Worm (Caenorhabditis elegans): ENCODE measurements around the gene ndua-8.

The ndua-8 gene

DNA sequence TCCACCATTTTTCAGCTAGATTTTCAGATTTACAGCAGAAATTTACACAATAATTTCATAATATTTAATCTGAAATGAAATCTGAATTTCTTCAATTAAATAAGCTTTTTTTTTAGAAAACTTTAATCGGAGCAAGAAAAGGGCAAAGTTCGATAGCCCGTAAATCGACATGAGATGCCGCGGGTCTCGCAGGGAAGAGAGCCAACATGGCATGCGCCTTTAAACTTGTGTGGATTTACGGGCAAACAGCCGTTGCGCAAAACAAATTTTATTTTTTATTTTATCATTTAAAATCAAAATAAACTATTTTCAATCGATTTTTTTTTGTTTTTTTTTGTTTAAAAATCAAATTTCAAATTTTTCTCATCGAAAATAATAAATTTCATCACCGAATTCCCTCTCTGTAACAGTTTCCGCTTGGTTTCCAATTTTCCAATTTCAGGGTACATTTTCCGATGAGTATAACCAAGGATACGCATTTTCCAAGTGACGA is at the start of gene ndua-8, which contains the start of the genes Y54F10AM.15 and rbc-2:
ndua-8 (plus strand) TSS at position 443 of the 493 bp plus-strand sequence.
Y54F10AM.15 (minus strand) TSS at position 59 of the 493 bp plus-strand sequence.
rbc-2 (minus strand) TSS at position 69 of the 493 bp plus-strand sequence.
- TF ChIP-seq M03D4.4 (tag; optimal IDR thresholded peaks at IDR 0.05) = peak; percentile 7
- peak; percentile 46 for TF ChIP-seq unc-62 (GFP tag; optimal IDR thresholded peaks at IDR 0.05)
- peak; percentile 91 for TF ChIP-seq lsy-2 (tag; optimal IDR thresholded peaks at IDR 0.05)
- TF ChIP-seq tbx-8 (GFP tag; optimal IDR thresholded peaks at IDR 0.05) = no peak
- TF ChIP-seq nhr-237 (tag; optimal IDR thresholded peaks at IDR 0.05) = peak; percentile 88
- peak; percentile 96 for TF ChIP-seq lin-13 (tag; optimal IDR thresholded peaks at IDR 0.05)
- peak; percentile 8 for TF ChIP-seq ham-2 (GFP tag; optimal IDR thresholded peaks at IDR 0.05)
- TF ChIP-seq hlh-1 (tag; optimal IDR thresholded peaks at IDR 0.05) = peak; percentile 66
- TF ChIP-seq pha-4 (tag; optimal IDR thresholded peaks at IDR 0.05) = peak; percentile 77
- TF ChIP-seq ces-1 (GFP tag; optimal IDR thresholded peaks at IDR 0.05) = peak; percentile 67
- TF ChIP-seq mab-5 (tag; optimal IDR thresholded peaks at IDR 0.05) = peak; percentile 0
- TF ChIP-seq blmp-1 (tag; optimal IDR thresholded peaks at IDR 0.05) = no peak
- peak; percentile 83 for TF ChIP-seq ceh-39 (tag; optimal IDR thresholded peaks at IDR 0.05)
- no peak for TF ChIP-seq bed-3 (GFP tag; optimal IDR thresholded peaks at IDR 0.05)
- TF ChIP-seq nhr-2 (tag; optimal IDR thresholded peaks at IDR 0.05) = peak; percentile 29
- TF ChIP-seq sptf-1 (tag; optimal IDR thresholded peaks at IDR 0.05) = no peak
- peak; percentile 84 for TF ChIP-seq unc-120 (tag; optimal IDR thresholded peaks at IDR 0.05; ENCODE audit: poor library complexity, severe bottlenecking)
- no peak for TF ChIP-seq snpc-4 (tag; optimal IDR thresholded peaks at IDR 0.05)
- TF ChIP-seq nhr-28 (tag; optimal IDR thresholded peaks at IDR 0.05) = no peak
- no peak for TF ChIP-seq elt-3 (tag; optimal IDR thresholded peaks at IDR 0.05)
- no peak for TF ChIP-seq flh-1 (GFP tag; optimal IDR thresholded peaks at IDR 0.05)
- TF ChIP-seq drap-1 (GFP tag; optimal IDR thresholded peaks at IDR 0.05) = no peak
- no peak for TF ChIP-seq ceh-83 (GFP tag; optimal IDR thresholded peaks at IDR 0.05)
- peak; percentile 12 for TF ChIP-seq ztf-11 (tag; optimal IDR thresholded peaks at IDR 0.05)
- TF ChIP-seq sem-2 (GFP tag; optimal IDR thresholded peaks at IDR 0.05) = no peak
- TF ChIP-seq nhr-76 (tag; optimal IDR thresholded peaks at IDR 0.05) = no peak
- no peak for TF ChIP-seq zip-8 (tag; optimal IDR thresholded peaks at IDR 0.05)
- TF ChIP-seq mep-1 (tag; optimal IDR thresholded peaks at IDR 0.05) = peak; percentile 97
- no peak for TF ChIP-seq cnd-1 (tag; optimal IDR thresholded peaks at IDR 0.05)
- no peak for TF ChIP-seq lin-32 (GFP tag; optimal IDR thresholded peaks at IDR 0.05)

DNA sequence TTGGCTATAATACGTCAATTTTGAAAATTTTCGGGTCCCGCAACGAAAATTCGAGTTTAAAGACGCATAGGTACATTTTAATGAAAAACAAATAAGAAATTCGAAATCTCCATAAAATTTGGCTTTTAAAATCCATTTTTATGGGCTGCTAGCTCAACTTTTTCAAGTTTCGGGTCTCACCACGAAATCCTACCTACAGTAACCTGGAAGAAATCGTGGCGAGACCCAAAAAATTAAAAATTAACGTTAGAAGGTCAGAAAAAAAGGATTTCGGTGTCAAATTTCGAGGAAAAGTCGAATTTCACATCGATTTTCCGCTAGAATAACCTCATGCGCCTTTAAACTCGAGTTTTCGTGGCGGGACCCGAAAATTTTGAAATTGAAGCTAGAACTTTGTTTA is 46.7 kb upstream of the ndua-8 start:
- TF ChIP-seq cnd-1 (tag; optimal IDR thresholded peaks at IDR 0.05) = no peak
- peak; percentile 60 for TF ChIP-seq lin-13 (tag; optimal IDR thresholded peaks at IDR 0.05)
- TF ChIP-seq blmp-1 (tag; optimal IDR thresholded peaks at IDR 0.05) = no peak
- no peak for TF ChIP-seq unc-62 (GFP tag; optimal IDR thresholded peaks at IDR 0.05)
- TF ChIP-seq bed-3 (GFP tag; optimal IDR thresholded peaks at IDR 0.05) = no peak
- TF ChIP-seq hlh-1 (tag; optimal IDR thresholded peaks at IDR 0.05) = no peak
- peak; percentile 78 for TF ChIP-seq lsy-2 (tag; optimal IDR thresholded peaks at IDR 0.05)

DNA sequence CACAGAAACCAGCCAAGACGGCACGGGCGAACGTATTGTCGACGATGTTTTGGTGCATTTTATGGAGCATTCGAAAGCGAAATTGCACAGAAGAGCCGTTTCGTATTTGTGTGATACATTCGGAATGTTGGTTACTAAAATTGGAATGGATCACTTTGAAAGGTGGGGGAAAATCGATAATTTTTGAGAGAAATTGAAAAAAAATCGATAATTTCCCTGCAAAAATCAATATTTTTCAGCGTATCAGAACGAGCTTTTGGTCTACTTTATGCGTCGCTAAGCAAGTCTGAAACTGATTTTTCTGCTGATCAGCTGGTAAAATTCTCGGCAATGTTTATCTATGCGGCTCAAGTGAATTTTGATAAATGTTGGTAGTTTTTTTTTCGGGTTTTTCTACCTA is 46.1 kb upstream of the ndua-8 start:
- TF ChIP-seq mab-5 (tag; optimal IDR thresholded peaks at IDR 0.05) (no peak), sem-2 (GFP tag; optimal IDR thresholded peaks at IDR 0.05) (no peak), blmp-1 (tag; optimal IDR thresholded peaks at IDR 0.05) (no peak), unc-62 (GFP tag; optimal IDR thresholded peaks at IDR 0.05) (no peak), sptf-1 (tag; optimal IDR thresholded peaks at IDR 0.05) (no peak), nhr-76 (tag; optimal IDR thresholded peaks at IDR 0.05) (no peak), nhr-2 (tag; optimal IDR thresholded peaks at IDR 0.05) (no peak), elt-1 (tag; optimal IDR thresholded peaks at IDR 0.05; ENCODE audit: borderline replicate concordance, insufficient read depth) (no peak)

DNA sequence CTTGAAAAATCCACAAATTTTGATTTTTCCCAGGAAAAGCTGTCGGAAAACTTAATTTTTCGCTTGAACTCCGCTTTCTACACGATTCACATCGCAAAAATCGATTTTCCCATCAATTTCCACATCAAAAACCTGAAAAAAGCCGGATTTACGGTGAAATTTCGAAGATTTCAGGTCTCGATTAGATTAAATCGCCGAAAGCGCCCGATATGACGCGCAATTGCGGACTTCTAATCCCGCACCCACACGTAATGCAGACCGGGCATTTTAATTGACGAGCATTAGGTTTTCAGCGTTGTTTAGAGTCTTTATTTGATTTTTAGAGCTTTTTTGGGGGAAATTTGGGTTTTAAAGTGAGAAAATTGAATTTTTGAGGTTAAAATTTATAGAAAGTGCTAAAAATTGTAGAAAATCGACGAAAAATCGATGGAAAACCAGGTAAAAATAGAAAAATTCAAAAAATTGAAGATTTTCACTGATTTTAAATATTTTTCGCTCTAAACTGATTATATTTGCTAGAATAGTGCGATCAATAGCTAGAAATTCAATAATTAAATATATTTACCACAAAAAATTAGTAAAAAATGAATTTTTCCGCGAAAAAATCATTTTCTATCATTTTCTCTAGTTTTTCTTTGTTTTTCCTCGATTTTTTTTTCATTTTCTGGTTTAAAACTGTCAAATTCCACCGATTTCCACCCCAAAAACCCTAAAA is 41.7 kb upstream of the ndua-8 start, which contains the start of gene Y54F10AL.1:
Y54F10AL.1 (plus strand) TSS at position 665 of the 715 bp plus-strand sequence.
- TF ChIP-seq elt-3 (tag; optimal IDR thresholded peaks at IDR 0.05) = no peak
- peak; percentile 88 for TF ChIP-seq ces-1 (GFP tag; optimal IDR thresholded peaks at IDR 0.05)
- TF ChIP-seq unc-120 (tag; optimal IDR thresholded peaks at IDR 0.05; ENCODE audit: poor library complexity, severe bottlenecking) = no peak
- peak; percentile 43 for TF ChIP-seq lin-13 (tag; optimal IDR thresholded peaks at IDR 0.05)
- TF ChIP-seq mep-1 (tag; optimal IDR thresholded peaks at IDR 0.05) = peak; percentile 10
- peak; percentile 5 for TF ChIP-seq lsy-2 (tag; optimal IDR thresholded peaks at IDR 0.05)
- no peak for TF ChIP-seq ztf-11 (tag; optimal IDR thresholded peaks at IDR 0.05)
- TF ChIP-seq pha-4 (tag; optimal IDR thresholded peaks at IDR 0.05) = no peak
- no peak for TF ChIP-seq lin-32 (GFP tag; optimal IDR thresholded peaks at IDR 0.05)
- TF ChIP-seq cnd-1 (tag; optimal IDR thresholded peaks at IDR 0.05) = no peak
- TF ChIP-seq elt-1 (tag; optimal IDR thresholded peaks at IDR 0.05; ENCODE audit: borderline replicate concordance, insufficient read depth) = peak; percentile 75
- TF ChIP-seq unc-62 (GFP tag; optimal IDR thresholded peaks at IDR 0.05) = no peak
- TF ChIP-seq unc-39 (tag; optimal IDR thresholded peaks at IDR 0.05) = no peak
- no peak for TF ChIP-seq mab-5 (tag; optimal IDR thresholded peaks at IDR 0.05)

All from whole organism, mixed stage, embryonic.